Worm (Caenorhabditis elegans) whole organism, L4 larva: ENCODE measurements around the gene C14A6.6.

Experiments used
- F49E8.2 ChIP-seq: sonication (generic microtip); optimal IDR thresholded peaks from 2 replicates; lab custom pipeline; 2016; ENCODE audit warnings: missing compliant biosample characterization, mild to moderate bottlenecking, missing genetic modification characterization, borderline replicate concordance
- Y105C5A.15 ChIP-seq: fragments of 200-800 bp; sonication (Bioruptor generic); IDR thresholded peaks from 2 replicates; pipeline ENCODE4 v1.3.6; 2022; ENCODE audit warnings: missing genetic modification characterization, missing compliant biosample characterization
- aha-1 ChIP-seq: fragments of 150-350 bp; peaks from one replicate; lab custom pipeline; 2014; ENCODE audit warnings: missing biosample characterization, missing genetic modification characterization
- dmd-9 ChIP-seq: fragments of 200-800 bp; sonication (Bioruptor generic); IDR thresholded peaks from 2 replicates; pipeline ENCODE4 v1.3.6; 2022; ENCODE audit warnings: missing genetic modification reagents, missing genetic modification characterization, missing compliant biosample characterization
- dpl-1 ChIP-seq: fragments of 150-350 bp; optimal IDR thresholded peaks from 2 replicates; lab custom pipeline; 2014; ENCODE audit warnings: missing biosample characterization, missing genetic modification reagents, missing genetic modification characterization
- egl-27 ChIP-seq: sonication (generic microtip); optimal IDR thresholded peaks from 3 replicates; lab custom pipeline; 2017; ENCODE audit warnings: missing biosample characterization, missing genetic modification reagents, missing genetic modification characterization
- fos-1 ChIP-seq: fragments of 150-350 bp; optimal IDR thresholded peaks from 2 replicates; lab custom pipeline; 2014; ENCODE audit warnings: missing biosample characterization, missing genetic modification characterization
- lin-13 ChIP-seq: fragments of 150-350 bp; optimal IDR thresholded peaks from 2 replicates; lab custom pipeline; 2014; ENCODE audit warnings: missing biosample characterization, missing genetic modification reagents, missing genetic modification characterization
- lin-39 ChIP-seq: fragments of 150-350 bp; optimal IDR thresholded peaks from 2 replicates; lab custom pipeline; 2014; ENCODE audit warnings: missing biosample characterization, missing genetic modification reagents, missing genetic modification characterization
- nhr-25 ChIP-seq: sonication (generic microtip); optimal IDR thresholded peaks from 2 replicates; lab custom pipeline; 2017; ENCODE audit warnings: missing genetic modification characterization, mild to moderate bottlenecking, missing compliant biosample characterization, antibody characterized with exemption, moderate library complexity, borderline replicate concordance; ENCODE audit not compliant: insufficient read depth
- nhr-6 ChIP-seq: fragments of 150-350 bp; optimal IDR thresholded peaks from 2 replicates; lab custom pipeline; 2014; ENCODE audit warnings: missing biosample characterization, missing genetic modification characterization
- nhr-76 ChIP-seq: fragments of 150-350 bp; optimal IDR thresholded peaks from 2 replicates; lab custom pipeline; 2014; ENCODE audit warnings: missing biosample characterization, missing genetic modification characterization
- unc-62 ChIP-seq, 3 experiments: fragments of 150-350 bp in 1 of 3; sonication (generic microtip); optimal IDR thresholded peaks in 2 of 3; peaks in 1 of 3; 1 replicate in 1 of 3; 2 replicates in 2 of 3; lab custom pipeline; 2014 to 2017; ENCODE audit warnings: missing biosample characterization in 3 of 3, missing genetic modification characterization in 3 of 3, missing genetic modification reagents in 3 of 3, missing genotype in 1 of 3

DNA sequence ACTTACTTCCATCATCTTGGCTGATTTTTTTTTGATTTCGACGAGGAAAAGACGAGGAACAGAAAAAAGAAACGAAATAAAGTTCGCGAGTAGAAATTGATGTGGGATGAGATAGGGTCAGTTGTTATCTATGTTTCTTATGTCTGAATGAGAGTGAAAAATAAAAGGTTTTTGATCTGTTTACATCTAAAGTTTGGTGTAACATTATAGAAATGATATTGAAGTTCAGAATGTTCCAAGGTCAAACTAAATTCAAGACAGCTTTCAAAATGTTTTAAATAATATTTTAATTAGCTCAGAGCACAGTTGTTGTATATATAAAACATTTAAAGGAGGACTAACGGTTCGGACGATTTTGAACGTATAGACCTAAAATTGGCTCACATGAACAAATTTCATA, 42.0 kb upstream of the C14A6.6 start, which contains the start of gene F16H6.7:
- no peak for TF ChIP-seq aha-1
- TF ChIP-seq unc-62 (GFP tag; optimal IDR thresholded peaks at IDR 0.05 in 1 of 2; lab: Kevin White, UChicago): no peak
- TF ChIP-seq unc-62 (tag; optimal IDR thresholded peaks at IDR 0.05; lab: Kevin White, UChicago): no peak
- TF ChIP-seq lin-39 (tag; lab: Kevin White, UChicago): no peak
- TF ChIP-seq F49E8.2: no peak
- TF ChIP-seq Y105C5A.15 (GFP tag; lab: Robert Waterston, UW): no peak
- no peak for TF ChIP-seq egl-27 (tag; lab: Kevin White, UChicago)
- TF ChIP-seq nhr-6 (tag; lab: Kevin White, UChicago): no peak
- no peak for TF ChIP-seq nhr-25 (tag; lab: Kevin White, UChicago)
- TF ChIP-seq fos-1 (tag; lab: Kevin White, UChicago): no peak
- TF ChIP-seq dmd-9 (GFP tag; lab: Robert Waterston, UW): no peak
- TF ChIP-seq nhr-76 (tag; lab: Kevin White, UChicago): no peak
- TF ChIP-seq lin-13 (GFP tag; lab: Kevin White, UChicago): no peak
- TF ChIP-seq dpl-1 (GFP tag; lab: Kevin White, UChicago): no peak
